Fruit fly (Drosophila melanogaster) whole organism, pupa: Measurements from ENCODE around the gene tadr.

Experiments
- CG12605 ChIP-seq: fragments of 200-800 bp; sonication (Bioruptor generic); IDR thresholded peaks from 2 replicates; pipeline ENCODE4 v1.3.6; 2022; ENCODE audit warnings: missing biosample characterization, missing genetic modification characterization
- CG17806 ChIP-seq: fragments of 200-800 bp; sonication (Bioruptor generic); optimal IDR thresholded peaks from 2 replicates; lab custom pipeline; 2018; ENCODE audit warnings: missing biosample characterization, mild to moderate bottlenecking, missing genetic modification characterization, moderate library complexity
- CG32121 ChIP-seq: fragments of 200-800 bp; sonication (Bioruptor generic); IDR thresholded peaks from 2 replicates; pipeline ENCODE4 v1.3.6; 2022; ENCODE audit warnings: missing biosample characterization, missing genetic modification characterization
- CG4496 ChIP-seq: fragments of 200-800 bp; sonication (Bioruptor generic); IDR thresholded peaks from 3 replicates; pipeline ENCODE4 v1.3.6; 2022; ENCODE audit warnings: missing biosample characterization, missing genetic modification characterization
- CG8159 ChIP-seq: fragments of 200-800 bp; sonication (Bioruptor generic); optimal IDR thresholded peaks from 3 replicates; lab custom pipeline; 2018; ENCODE audit warnings: missing biosample characterization, mild to moderate bottlenecking, missing genetic modification characterization, moderate library complexity
- CG8301 ChIP-seq: fragments of 200-800 bp; sonication (Bioruptor generic); optimal IDR thresholded peaks from 2 replicates; lab custom pipeline; 2018; ENCODE audit warnings: missing biosample characterization, mild to moderate bottlenecking, missing genetic modification characterization
- CG9948 ChIP-seq: fragments of 200-800 bp; sonication (Bioruptor generic); optimal IDR thresholded peaks from 2 replicates; lab custom pipeline; 2018; ENCODE audit warnings: missing biosample characterization, mild to moderate bottlenecking, missing genetic modification characterization, moderate library complexity
- EcR ChIP-seq: fragments of 200-800 bp; sonication (Bioruptor generic); optimal IDR thresholded peaks from 3 replicates; lab custom pipeline; 2019; ENCODE audit warnings: missing biosample characterization, missing genetic modification characterization, mild to moderate bottlenecking, moderate library complexity, missing genetic modification reagents
- Ets98B ChIP-seq: fragments of 200-800 bp; sonication (Bioruptor generic); IDR thresholded peaks from 2 replicates; pipeline ENCODE4 v1.3.6; 2022; ENCODE audit warnings: missing biosample characterization, missing genetic modification characterization
- Snoo ChIP-seq: fragments of 200-800 bp; sonication (Bioruptor generic); optimal IDR thresholded peaks from 3 replicates; lab custom pipeline; 2017; ENCODE audit warnings: missing biosample characterization, mild to moderate bottlenecking, missing genetic modification characterization, inconsistent platforms
- fd96Ca ChIP-seq: fragments of 200-800 bp; sonication (Bioruptor generic); IDR thresholded peaks from 3 replicates; pipeline ENCODE4 v1.3.6; 2022; ENCODE audit warnings: missing biosample characterization, missing genetic modification characterization

DNA sequence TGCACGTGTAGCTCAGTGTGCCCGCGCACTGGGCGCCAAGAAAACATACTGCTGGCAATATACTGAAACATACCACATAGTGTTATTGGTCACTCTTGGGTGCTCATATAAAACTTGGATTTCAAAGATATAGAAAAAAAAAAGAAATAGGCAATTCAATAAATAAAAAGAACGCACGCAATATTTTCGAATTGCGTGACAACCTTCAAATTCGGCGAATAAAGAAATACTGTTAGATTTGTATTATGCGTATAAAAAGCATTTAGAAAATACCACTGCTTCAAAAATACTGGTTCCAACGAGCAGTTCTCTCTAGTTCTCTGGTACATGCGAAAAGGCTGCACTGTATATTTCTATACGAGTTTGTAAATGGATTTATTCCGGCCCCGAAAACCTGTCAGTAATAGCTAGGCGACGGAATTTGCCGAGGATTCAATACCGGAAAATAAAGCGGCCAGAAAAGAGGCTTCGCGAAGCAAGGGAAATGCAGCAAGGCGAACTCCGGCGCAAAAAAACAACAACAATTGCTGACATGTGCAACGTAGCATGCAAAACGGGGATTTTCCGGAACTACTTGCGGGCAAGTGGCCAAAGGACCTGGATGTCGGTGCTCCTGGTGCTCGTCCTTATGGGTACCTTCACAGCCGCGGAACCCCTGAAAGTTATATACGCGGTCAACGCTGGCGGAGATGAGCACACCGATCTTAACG lies 27.3 kb downstream of the tadr start, which contains the start of gene CG9257:
- no peak for TF ChIP-seq Ets98B
- no peak for TF ChIP-seq CG4496 (GFP tag; lab: Robert Waterston, UW)
- no peak for TF ChIP-seq CG12605 (GFP tag; lab: Robert Waterston, UW)
- TF ChIP-seq CG32121 (GFP tag; lab: Robert Waterston, UW) = no peak
- TF ChIP-seq CG8301 (tag; lab: Kevin White, UChicago) = no peak
- TF ChIP-seq CG8159 = no peak
- TF ChIP-seq EcR (GFP tag; lab: Kevin White, UChicago) = no peak
- no peak for TF ChIP-seq CG9948
- no peak for TF ChIP-seq CG17806
- no peak for TF ChIP-seq Snoo (tag; lab: Kevin White, UChicago)
- no peak for TF ChIP-seq fd96Ca (GFP tag; lab: Robert Waterston, UW)
